Worm (Caenorhabditis elegans): ENCODE results near the gene cest-16.

DNA sequence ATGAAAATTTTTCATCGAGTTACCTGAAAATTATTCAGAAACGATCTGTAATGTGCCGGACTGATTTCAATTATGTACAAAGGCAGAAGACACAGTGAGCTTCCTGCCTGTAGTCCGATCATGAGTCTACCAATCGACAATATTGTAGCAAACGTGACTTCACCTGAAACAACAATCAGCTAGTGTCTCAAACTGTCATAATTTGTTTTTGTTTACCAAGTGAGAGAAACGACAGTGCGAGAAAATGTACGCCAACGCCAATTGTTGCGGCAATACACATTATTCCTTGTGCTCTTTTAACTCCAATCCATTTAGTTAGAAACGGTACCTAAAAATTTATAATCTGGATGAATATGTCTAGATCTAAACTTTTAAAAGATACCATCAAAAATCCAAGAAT is 37.6 kb downstream of the cest-16 start:
- no peak for TF ChIP-seq nhr-237 (tag; optimal IDR thresholded peaks at IDR 0.05)
- TF ChIP-seq alr-1 (tag; optimal IDR thresholded peaks at IDR 0.05): no peak
- no peak for TF ChIP-seq ama-1 (optimal IDR thresholded peaks at IDR 0.05)
- TF ChIP-seq nhr-10 (tag; optimal IDR thresholded peaks at IDR 0.05): no peak
- no peak for TF ChIP-seq dmd-4 (tag; optimal IDR thresholded peaks at IDR 0.05)
- no peak for TF ChIP-seq nhr-11 (tag; optimal IDR thresholded peaks at IDR 0.05)
- TF ChIP-seq lsy-2 (tag; optimal IDR thresholded peaks at IDR 0.05): no peak
- no peak for TF ChIP-seq ztf-4 (tag; optimal IDR thresholded peaks at IDR 0.05)
- TF ChIP-seq skn-1 (tag; optimal IDR thresholded peaks at IDR 0.05): no peak
- no peak for TF ChIP-seq lin-39 (tag; optimal IDR thresholded peaks at IDR 0.05)
- no peak for TF ChIP-seq snpc-4 (tag; optimal IDR thresholded peaks at IDR 0.05)
- TF ChIP-seq aly-2 (tag; optimal IDR thresholded peaks at IDR 0.05): no peak
- TF ChIP-seq nhr-25 (tag; optimal IDR thresholded peaks at IDR 0.05): no peak

Measured in whole organism, L2 larva.